Fruit fly (Drosophila melanogaster) whole organism, embryonic: ENCODE data around the gene CG7203.

Source experiments
- Abd-B ChIP-seq: fragments of 200-800 bp; sonication (Bioruptor generic); optimal IDR thresholded peaks from 2 replicates; lab custom pipeline; 2018; ENCODE audit warnings: missing biosample characterization, mild to moderate bottlenecking, missing genetic modification characterization, moderate library complexity
- Ada2b ChIP-seq: fragments of 200-800 bp; sonication (Bioruptor generic); IDR thresholded peaks from 2 replicates; pipeline ENCODE4 v1.3.6; 2022; ENCODE audit warnings: missing biosample characterization, missing genetic modification characterization
- Atf-2 ChIP-seq: fragments of 200-800 bp; sonication (Bioruptor generic); optimal IDR thresholded peaks from 2 replicates; lab custom pipeline; 2016; ENCODE audit warnings: missing biosample characterization, missing genetic modification characterization
- Bgb ChIP-seq: fragments of 200-800 bp; sonication (Bioruptor generic); IDR thresholded peaks from 2 replicates; pipeline ENCODE4 v1.3.6; 2022; ENCODE audit warnings: missing biosample characterization, missing genetic modification characterization; ENCODE audit not compliant: partially characterized antibody
- CG10267 ChIP-seq: fragments of 200-800 bp; sonication (Bioruptor generic); optimal IDR thresholded peaks from 2 replicates; lab custom pipeline; 2018; ENCODE audit warnings: missing biosample characterization, mild to moderate bottlenecking, missing genetic modification characterization, moderate library complexity
- CG10321 ChIP-seq: fragments of 200-800 bp; sonication (Bioruptor generic); IDR thresholded peaks from 2 replicates; pipeline ENCODE4 v1.3.6; 2022; ENCODE audit warnings: missing biosample characterization, missing genetic modification characterization
- CG10565 ChIP-seq: fragments of 200-800 bp; sonication (Bioruptor generic); optimal IDR thresholded peaks from 3 replicates; lab custom pipeline; 2016; ENCODE audit warnings: missing biosample characterization, mild to moderate bottlenecking, missing genetic modification characterization
- CG11093 ChIP-seq: fragments of 200-800 bp; sonication (Bioruptor generic); IDR thresholded peaks from 3 replicates; pipeline ENCODE4 v1.3.6; 2022; ENCODE audit warnings: missing biosample characterization, missing genetic modification characterization
- CG11560 ChIP-seq: fragments of 200-800 bp; sonication (Bioruptor generic); IDR thresholded peaks from 3 replicates; pipeline ENCODE4 v1.3.6; 2022; ENCODE audit warnings: missing biosample characterization, missing genetic modification characterization
- CG11695 ChIP-seq: fragments of 200-800 bp; sonication (Bioruptor generic); IDR thresholded peaks from 3 replicates; pipeline ENCODE4 v1.3.6; 2022; ENCODE audit warnings: missing biosample characterization, missing genetic modification characterization
- CG12769 ChIP-seq: fragments of 200-800 bp; sonication (Bioruptor generic); optimal IDR thresholded peaks from 2 replicates; lab custom pipeline; 2019; ENCODE audit warnings: missing biosample characterization, mild to moderate bottlenecking, missing genetic modification characterization, moderate library complexity
- CG17802 ChIP-seq: fragments of 200-800 bp; sonication (Bioruptor generic); optimal IDR thresholded peaks from 2 replicates; lab custom pipeline; 2018; ENCODE audit warnings: missing biosample characterization, mild to moderate bottlenecking, missing genetic modification characterization, moderate library complexity
- CG17829 ChIP-seq: fragments of 200-800 bp; optimal IDR thresholded peaks from 2 replicates; lab custom pipeline; 2019; ENCODE audit warnings: missing biosample characterization, mild to moderate bottlenecking, missing genetic modification characterization, moderate library complexity
- CG17912 ChIP-seq: fragments of 200-800 bp; sonication (Bioruptor generic); optimal IDR thresholded peaks from 2 replicates; lab custom pipeline; 2018; ENCODE audit warnings: missing biosample characterization, mild to moderate bottlenecking, missing genetic modification characterization
- CG30431 ChIP-seq: fragments of 200-800 bp; sonication (Bioruptor generic); optimal IDR thresholded peaks from 2 replicates; lab custom pipeline; 2017; ENCODE audit warnings: missing biosample characterization, missing genetic modification characterization
- CG3995 ChIP-seq: fragments of 200-800 bp; sonication (Bioruptor generic); optimal IDR thresholded peaks from 3 replicates; lab custom pipeline; 2016; ENCODE audit warnings: missing biosample characterization, missing genetic modification characterization
- CG4360 ChIP-seq: fragments of 200-800 bp; sonication (Bioruptor generic); IDR thresholded peaks from 2 replicates; pipeline ENCODE4 v1.3.6; 2022; ENCODE audit warnings: missing biosample characterization, missing genetic modification characterization
- CG4707 ChIP-seq: fragments of 200-800 bp; sonication (Bioruptor generic); optimal IDR thresholded peaks from 2 replicates; lab custom pipeline; 2018; ENCODE audit warnings: missing biosample characterization, mild to moderate bottlenecking, missing genetic modification characterization, moderate library complexity
- CG4820 ChIP-seq: fragments of 200-800 bp; sonication (Bioruptor generic); optimal IDR thresholded peaks from 3 replicates; lab custom pipeline; 2016; ENCODE audit warnings: missing biosample characterization, missing genetic modification characterization
- CG6254 ChIP-seq: fragments of 200-800 bp; sonication (Bioruptor generic); optimal IDR thresholded peaks from 3 replicates; lab custom pipeline; 2017; ENCODE audit warnings: mild to moderate bottlenecking, missing biosample characterization, missing genetic modification reagents, missing genetic modification characterization
- CG6654 ChIP-seq: fragments of 200-800 bp; sonication (Bioruptor generic); optimal IDR thresholded peaks from 2 replicates; lab custom pipeline; 2017; ENCODE audit warnings: missing biosample characterization, mild to moderate bottlenecking, missing genetic modification characterization
- CG8089 ChIP-seq: fragments of 200-800 bp; sonication (Bioruptor generic); optimal IDR thresholded peaks from 3 replicates; lab custom pipeline; 2016; ENCODE audit warnings: missing biosample characterization, missing genetic modification characterization
- Doc2 ChIP-seq: fragments of 200-800 bp; sonication (Bioruptor generic); IDR thresholded peaks from 2 replicates; pipeline ENCODE4 v1.3.6; 2022; ENCODE audit warnings: missing biosample characterization, missing genetic modification characterization
- Fer3 ChIP-seq: fragments of 200-800 bp; sonication (Bioruptor generic); optimal IDR thresholded peaks from 2 replicates; lab custom pipeline; 2018; ENCODE audit warnings: missing biosample characterization, mild to moderate bottlenecking, missing genetic modification characterization, moderate library complexity
- Gug ChIP-seq: fragments of 200-800 bp; sonication (Bioruptor generic); IDR thresholded peaks from 4 replicates; pipeline ENCODE4 v1.3.6; 2022; ENCODE audit warnings: missing biosample characterization, missing genetic modification characterization
- Hey ChIP-seq: fragments of 200-800 bp; sonication (Bioruptor generic); optimal IDR thresholded peaks from 3 replicates; lab custom pipeline; 2018; ENCODE audit warnings: missing biosample characterization, mild to moderate bottlenecking, missing genetic modification characterization
- Hr78 ChIP-seq, 2 experiments: fragments of 200-800 bp in 1 of 2; fragments of >200 bp in 1 of 2; sonication (Bioruptor generic) in 1 of 2; optimal IDR thresholded peaks; 2 replicates each; lab custom pipeline; 2017 to 2019; ENCODE audit warnings: missing biosample characterization in 2 of 2, missing genetic modification characterization in 2 of 2, mild to moderate bottlenecking in 1 of 2, moderate library complexity in 1 of 2
- Med ChIP-seq: fragments of 200-800 bp; sonication (Bioruptor generic); peaks from one replicate; lab custom pipeline; 2016; ENCODE audit warnings: missing biosample characterization, missing genetic modification characterization, mild to moderate bottlenecking, inconsistent platforms, moderate library complexity
- Myb ChIP-seq: fragments of 200-800 bp; sonication (Bioruptor generic); optimal IDR thresholded peaks from 2 replicates; lab custom pipeline; 2016; ENCODE audit warnings: missing biosample characterization, missing genetic modification characterization
- Rx ChIP-seq: fragments of 200-800 bp; sonication (Bioruptor generic); IDR thresholded peaks from 2 replicates; pipeline ENCODE4 v1.3.6; 2022; ENCODE audit warnings: missing biosample characterization, missing genetic modification characterization
- Six4 ChIP-seq: fragments of 200-800 bp; sonication (Bioruptor generic); optimal IDR thresholded peaks from 2 replicates; lab custom pipeline; 2016; ENCODE audit warnings: missing biosample characterization, missing genetic modification characterization
- Sox100B ChIP-seq: fragments of 200-800 bp; sonication (Bioruptor generic); optimal IDR thresholded peaks from 3 replicates; lab custom pipeline; 2018; ENCODE audit warnings: missing biosample characterization, mild to moderate bottlenecking, missing genetic modification characterization
- Spps ChIP-seq: fragments of 200-800 bp; sonication (Bioruptor generic); optimal IDR thresholded peaks from 2 replicates; lab custom pipeline; 2018; ENCODE audit warnings: missing biosample characterization, mild to moderate bottlenecking, missing genetic modification characterization
- aop ChIP-seq: fragments of 200-800 bp; sonication (Bioruptor generic); IDR thresholded peaks from 2 replicates; pipeline ENCODE4 v1.3.6; 2022; ENCODE audit warnings: missing biosample characterization, missing genetic modification characterization
- bsh ChIP-seq, 2 experiments: fragments of 200-800 bp; sonication (Bioruptor generic); optimal IDR thresholded peaks; 2 replicates each; lab custom pipeline; 2017 to 2018; ENCODE audit warnings: mild to moderate bottlenecking in 2 of 2, missing biosample characterization in 2 of 2, missing genetic modification characterization in 2 of 2, moderate library complexity in 1 of 2
- cato ChIP-seq: fragments of 200-800 bp; sonication (Bioruptor generic); optimal IDR thresholded peaks from 2 replicates; lab custom pipeline; 2016; ENCODE audit warnings: missing biosample characterization, missing genetic modification characterization, borderline replicate concordance
- croc ChIP-seq: fragments of 200-800 bp; sonication (Bioruptor generic); conservative IDR thresholded peaks from 3 replicates; pipeline ENCODE4 v1.3.6; 2022; ENCODE audit warnings: missing biosample characterization, missing genetic modification characterization
- gem ChIP-seq: fragments of 200-800 bp; sonication (Bioruptor generic); optimal IDR thresholded peaks from 2 replicates; lab custom pipeline; 2019; ENCODE audit warnings: missing biosample characterization, mild to moderate bottlenecking, missing genetic modification characterization, moderate library complexity
- grn ChIP-seq: fragments of 200-800 bp; sonication (Bioruptor generic); optimal IDR thresholded peaks from 3 replicates; lab custom pipeline; 2017; ENCODE audit warnings: missing biosample characterization, missing genetic modification characterization
- kay ChIP-seq: fragments of 200-800 bp; sonication (Bioruptor generic); optimal IDR thresholded peaks from 2 replicates; lab custom pipeline; 2016; ENCODE audit warnings: missing biosample characterization, missing genetic modification characterization
- lilli ChIP-seq: fragments of 200-800 bp; sonication (Bioruptor generic); optimal IDR thresholded peaks from 3 replicates; lab custom pipeline; 2016; ENCODE audit warnings: missing biosample characterization, missing genetic modification characterization
- lola ChIP-seq, 3 experiments: fragments of >200 bp in 2 of 3; fragments of 200-800 bp in 1 of 3; sonication (Bioruptor generic) in 1 of 3; optimal IDR thresholded peaks; 2 replicates each; lab custom pipeline; 2017 to 2019; ENCODE audit warnings: missing biosample characterization in 3 of 3, missing genetic modification characterization in 3 of 3, mild to moderate bottlenecking in 1 of 3, moderate library complexity in 1 of 3
- phol ChIP-seq: fragments of 200-800 bp; sonication (Bioruptor generic); optimal IDR thresholded peaks from 3 replicates; lab custom pipeline; 2018; ENCODE audit warnings: missing biosample characterization, mild to moderate bottlenecking, missing genetic modification characterization, moderate library complexity
- pum ChIP-seq: fragments of 200-800 bp; sonication (Bioruptor generic); optimal IDR thresholded peaks from 2 replicates; lab custom pipeline; 2016; ENCODE audit warnings: missing biosample characterization, missing genetic modification characterization
- ranshi ChIP-seq: fragments of 200-800 bp; sonication (Bioruptor generic); IDR thresholded peaks from 2 replicates; pipeline ENCODE4 v1.3.6; 2022; ENCODE audit warnings: missing biosample characterization, missing genetic modification characterization
- seq ChIP-seq: fragments of 200-800 bp; sonication (Bioruptor generic); IDR thresholded peaks from 2 replicates; pipeline ENCODE4 v1.3.6; 2022; ENCODE audit warnings: missing biosample characterization, missing genetic modification characterization
- tap ChIP-seq: fragments of 200-800 bp; optimal IDR thresholded peaks from 3 replicates; lab custom pipeline; 2019; ENCODE audit warnings: missing biosample characterization, mild to moderate bottlenecking, missing genetic modification characterization, moderate library complexity
- tgo ChIP-seq: fragments of 200-800 bp; sonication (Bioruptor generic); IDR thresholded peaks from 3 replicates; pipeline ENCODE4 v1.3.6; 2022; ENCODE audit warnings: missing biosample characterization, missing genetic modification characterization
- ttk ChIP-seq: fragments of 200-800 bp; sonication (Bioruptor generic); IDR thresholded peaks from 2 replicates; pipeline ENCODE4 v2.1.2; 2022; ENCODE audit warnings: missing biosample characterization, missing genetic modification characterization

CG7203 gene

DNA sequence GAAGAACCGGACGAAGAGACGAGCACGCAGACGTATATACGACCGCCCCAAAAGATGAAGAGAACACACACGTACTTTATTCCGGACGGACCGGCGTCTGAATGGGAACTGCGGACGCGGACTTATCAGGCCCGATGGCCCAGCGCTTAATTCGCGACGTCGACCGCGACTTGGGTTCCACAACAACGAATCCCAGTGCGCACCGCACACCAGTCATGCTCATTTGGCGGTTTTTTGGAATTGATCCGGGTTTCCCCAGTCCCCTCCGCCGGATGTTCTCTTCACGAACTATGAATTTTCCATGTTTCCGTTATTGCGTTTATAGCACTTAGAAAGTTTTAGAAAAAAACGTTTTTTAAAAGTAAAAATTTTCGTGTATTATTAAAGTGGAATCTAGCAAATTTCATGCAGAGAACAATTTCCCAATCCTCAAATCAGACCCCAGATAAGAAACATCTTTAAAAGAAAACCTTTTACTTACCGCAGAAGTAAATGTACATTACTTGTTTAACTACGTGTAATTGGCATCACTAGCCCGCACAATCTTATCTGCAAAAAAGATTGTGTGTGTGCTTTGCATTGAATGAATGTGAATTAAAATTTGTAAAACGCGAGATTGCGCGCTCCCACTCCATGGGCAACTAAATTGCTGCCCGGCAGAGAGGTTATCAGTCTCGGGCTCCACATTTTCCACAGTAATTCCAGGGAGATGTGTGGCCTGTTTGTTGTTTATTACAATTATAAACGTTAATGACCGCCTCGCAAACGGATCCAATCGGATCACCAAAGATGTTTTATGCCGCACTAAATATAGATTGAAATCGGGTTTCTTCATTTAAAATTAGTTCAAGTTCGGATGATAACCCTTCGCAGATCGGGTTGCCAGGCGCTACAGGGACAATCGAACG, 37.7 kb upstream of the CG7203 start, which contains the start of gene CG7149 (continued):
- TF ChIP-seq ranshi (GFP tag; lab: Robert Waterston, UW) (no peak), CG17829 (tag; lab: Kevin White, UChicago) (no peak), pum (GFP tag; lab: Kevin White, UChicago) (no peak), CG6254 (GFP tag; lab: Kevin White, UChicago) (no peak), Ada2b (no peak), CG4707 (GFP tag; lab: Kevin White, UChicago) (no peak), lola (GFP tag; optimal IDR thresholded peaks at IDR 0.05; lab: Kevin White, UChicago) (no peak), CG10321 (GFP tag; lab: Robert Waterston, UW) (no peak), Med (GFP tag; lab: Kevin White, UChicago) (peak; percentile 83), ttk (GFP tag; lab: Robert Waterston, UW) (no peak), CG11093 (GFP tag; lab: Robert Waterston, UW) (no peak), Fer3 (tag; lab: Kevin White, UChicago) (no peak), CG10267 (tag; lab: Kevin White, UChicago) (no peak), bsh (GFP tag; optimal IDR thresholded peaks at IDR 0.05; lab: Kevin White, UChicago) (no peak), Hey (tag; lab: Kevin White, UChicago) (no peak), CG11560 (tag; lab: Robert Waterston, UW) (no peak), kay (no peak), CG30431 (GFP tag; lab: Kevin White, UChicago) (no peak), tap (tag; lab: Kevin White, UChicago) (no peak), CG8089 (GFP tag; lab: Kevin White, UChicago) (no peak), CG4360 (GFP tag; lab: Robert Waterston, UW) (no peak), grn (GFP tag; lab: Kevin White, UChicago) (peak; percentile 54), Sox100B (GFP tag; lab: Kevin White, UChicago) (no peak), Spps (tag; lab: Kevin White, UChicago) (no peak), CG3995 (GFP tag; lab: Kevin White, UChicago) (no peak), Atf-2 (peak; percentile 16), Hr78 (GFP tag; optimal IDR thresholded peaks at IDR 0.05; lab: Kevin White, UChicago) (peak in 1 of 2 experiments; percentile 13), seq (no peak), CG11695 (no peak), CG6654 (GFP tag; lab: Kevin White, UChicago) (no peak), lilli (peak; percentile 44), Six4 (no peak), CG10565 (GFP tag; lab: Kevin White, UChicago) (no peak), CG12769 (peak; percentile 62), Myb (GFP tag; lab: Kevin White, UChicago) (no peak), Doc2 (GFP tag; lab: Robert Waterston, UW) (no peak), CG4820 (GFP tag; lab: Kevin White, UChicago) (no peak), Gug (no peak), phol (tag; lab: Kevin White, UChicago) (no peak), CG17802 (tag; lab: Kevin White, UChicago) (no peak), cato (GFP tag; lab: Kevin White, UChicago) (no peak), aop (no peak), Abd-B (no peak), tgo (GFP tag; lab: Robert Waterston, UW) (peak; percentile 13; the same call in 1 of the 3 replicates), Bgb (peak; percentile 57; the same call in 1 of the 2 replicates), croc (GFP tag; lab: Robert Waterston, UW) (no peak), CG17912 (no peak), gem (tag; lab: Kevin White, UChicago) (peak; percentile 19), Rx (GFP tag; lab: Robert Waterston, UW) (no peak)
